Fruit fly (Drosophila melanogaster) whole organism, embryonic: ENCODE measurements around the gene tj.

Source experiments
- Atf-2 ChIP-seq: fragments of 200-800 bp; sonication (Bioruptor generic); optimal IDR thresholded peaks from 2 replicates; lab custom pipeline; 2016; ENCODE audit warnings: missing biosample characterization, missing genetic modification characterization
- Bteb2 ChIP-seq: fragments of 200-800 bp; sonication (Bioruptor generic); optimal IDR thresholded peaks from 2 replicates; lab custom pipeline; 2016; ENCODE audit warnings: missing biosample characterization, missing genetic modification characterization
- CG10543 ChIP-seq: fragments of 200-800 bp; sonication (Bioruptor generic); optimal IDR thresholded peaks from 3 replicates; lab custom pipeline; 2017; ENCODE audit warnings: missing biosample characterization, mild to moderate bottlenecking, missing genetic modification characterization, moderate library complexity
- CG12236 ChIP-seq: fragments of 200-800 bp; sonication (Bioruptor generic); optimal IDR thresholded peaks from 2 replicates; lab custom pipeline; 2016; ENCODE audit warnings: missing biosample characterization, missing genetic modification characterization
- CG13123 ChIP-seq: fragments of 200-800 bp; sonication (Bioruptor generic); optimal IDR thresholded peaks from 2 replicates; lab custom pipeline; 2016; ENCODE audit warnings: missing biosample characterization, missing genetic modification characterization
- CG15479 ChIP-seq: fragments of 200-800 bp; sonication (Bioruptor generic); optimal IDR thresholded peaks from 3 replicates; lab custom pipeline; 2019; ENCODE audit warnings: missing biosample characterization, mild to moderate bottlenecking, missing genetic modification characterization, moderate library complexity
- CG1602 ChIP-seq: fragments of 200-800 bp; sonication (Bioruptor generic); optimal IDR thresholded peaks from 3 replicates; lab custom pipeline; 2016; ENCODE audit warnings: missing biosample characterization, missing genetic modification characterization
- CG1832 ChIP-seq: fragments of 200-800 bp; sonication (Bioruptor generic); optimal IDR thresholded peaks from 2 replicates; lab custom pipeline; 2017; ENCODE audit warnings: missing biosample characterization, mild to moderate bottlenecking, missing genetic modification characterization, inconsistent platforms
- CG18764 ChIP-seq: fragments of 200-800 bp; sonication (Bioruptor generic); optimal IDR thresholded peaks from 3 replicates; lab custom pipeline; 2016; ENCODE audit warnings: missing biosample characterization, missing genetic modification characterization
- CG2678 ChIP-seq: fragments of 200-800 bp; sonication (Bioruptor generic); optimal IDR thresholded peaks from 3 replicates; lab custom pipeline; 2019; ENCODE audit warnings: missing biosample characterization, mild to moderate bottlenecking, missing genetic modification characterization, moderate library complexity
- CG2875 ChIP-seq: fragments of 200-800 bp; sonication (Bioruptor generic); optimal IDR thresholded peaks from 2 replicates; lab custom pipeline; 2017; ENCODE audit warnings: missing biosample characterization, mild to moderate bottlenecking, missing genetic modification characterization, missing genetic modification reagents
- CG34224 ChIP-seq: fragments of 200-800 bp; sonication (Bioruptor generic); IDR thresholded peaks from 3 replicates; pipeline ENCODE4 v1.3.6; 2022; ENCODE audit warnings: missing biosample characterization, missing genetic modification characterization; ENCODE audit not compliant: partially characterized antibody
- CG4707 ChIP-seq: fragments of 200-800 bp; sonication (Bioruptor generic); optimal IDR thresholded peaks from 2 replicates; lab custom pipeline; 2018; ENCODE audit warnings: missing biosample characterization, mild to moderate bottlenecking, missing genetic modification characterization, moderate library complexity
- CG9727 ChIP-seq: fragments of 200-800 bp; sonication (Bioruptor generic); optimal IDR thresholded peaks from 3 replicates; lab custom pipeline; 2017; ENCODE audit warnings: missing biosample characterization, mild to moderate bottlenecking, missing genetic modification characterization
- CG9797 ChIP-seq: fragments of 200-800 bp; sonication (Bioruptor generic); optimal IDR thresholded peaks from 3 replicates; lab custom pipeline; 2018; ENCODE audit warnings: missing biosample characterization, mild to moderate bottlenecking, missing genetic modification characterization
- CkIIα-i1 ChIP-seq: fragments of 200-800 bp; sonication (Bioruptor generic); IDR thresholded peaks from 2 replicates; pipeline ENCODE4 v1.3.6; 2022; ENCODE audit warnings: missing biosample characterization, missing genetic modification characterization
- D ChIP-seq, 2 experiments: fragments of 200-800 bp in 1 of 2; fragments of >200 bp in 1 of 2; sonication (Bioruptor generic) in 1 of 2; optimal IDR thresholded peaks; 2 replicates in 1 of 2; 3 replicates in 1 of 2; lab custom pipeline; 2017; ENCODE audit warnings: mild to moderate bottlenecking in 1 of 2, missing biosample characterization in 1 of 2, missing genetic modification characterization in 1 of 2, missing genetic modification reagents in 1 of 2
- E2f2 ChIP-seq: fragments of 200-800 bp; sonication (Bioruptor generic); IDR thresholded peaks from 2 replicates; pipeline ENCODE4 v1.3.6; 2022; ENCODE audit warnings: missing biosample characterization, missing genetic modification characterization
- MTF-1 ChIP-seq: fragments of 200-800 bp; sonication (Bioruptor generic); optimal IDR thresholded peaks from 2 replicates; lab custom pipeline; 2018; ENCODE audit warnings: missing biosample characterization, mild to moderate bottlenecking, missing genetic modification characterization, borderline replicate concordance
- Med ChIP-seq: fragments of 200-800 bp; sonication (Bioruptor generic); peaks from one replicate; lab custom pipeline; 2016; ENCODE audit warnings: missing biosample characterization, missing genetic modification characterization, mild to moderate bottlenecking, inconsistent platforms, moderate library complexity
- NK7.1 ChIP-seq: fragments of 200-800 bp; sonication (Bioruptor generic); optimal IDR thresholded peaks from 3 replicates; lab custom pipeline; 2016; ENCODE audit warnings: missing biosample characterization, missing genetic modification characterization
- Nf-YB ChIP-seq: fragments of 200-800 bp; sonication (Bioruptor generic); optimal IDR thresholded peaks from 3 replicates; lab custom pipeline; 2019; ENCODE audit warnings: missing biosample characterization, mild to moderate bottlenecking, missing genetic modification characterization, moderate library complexity
- Ptx1 ChIP-seq: fragments of 200-800 bp; sonication (Bioruptor generic); IDR thresholded peaks from 2 replicates; pipeline ENCODE4 v1.3.6; 2022; ENCODE audit warnings: missing biosample characterization, missing genetic modification characterization
- Sox102F ChIP-seq: fragments of 200-800 bp; sonication (Bioruptor generic); optimal IDR thresholded peaks from 2 replicates; lab custom pipeline; 2018; ENCODE audit warnings: missing biosample characterization, mild to moderate bottlenecking, missing genetic modification characterization, moderate library complexity
- Sry-β ChIP-seq: fragments of 200-800 bp; sonication (Bioruptor generic); optimal IDR thresholded peaks from 2 replicates; lab custom pipeline; 2018; ENCODE audit warnings: missing biosample characterization, mild to moderate bottlenecking, missing genetic modification characterization, moderate library complexity
- Tbp ChIP-seq: fragments of >200 bp; optimal IDR thresholded peaks from 2 replicates; lab custom pipeline; 2018; ENCODE audit warnings: missing biosample characterization, missing genetic modification characterization
- ac ChIP-seq: fragments of 200-800 bp; sonication (Bioruptor generic); optimal IDR thresholded peaks from 3 replicates; lab custom pipeline; 2017; ENCODE audit warnings: missing biosample characterization, mild to moderate bottlenecking, missing genetic modification characterization
- br ChIP-seq: fragments of >200 bp; optimal IDR thresholded peaks from 2 replicates; lab custom pipeline; 2017
- crp ChIP-seq, 2 experiments: fragments of 200-800 bp; sonication (Bioruptor generic); optimal IDR thresholded peaks; 2 replicates in 1 of 2; 3 replicates in 1 of 2; lab custom pipeline; 2017; ENCODE audit warnings: missing biosample characterization in 2 of 2, missing genetic modification characterization in 2 of 2, mild to moderate bottlenecking in 1 of 2, moderate library complexity in 1 of 2
- dm ChIP-seq: fragments of 200-800 bp; sonication (Bioruptor generic); optimal IDR thresholded peaks from 3 replicates; lab custom pipeline; 2016; ENCODE audit warnings: missing biosample characterization, missing genetic modification characterization
- dpn ChIP-seq, 2 experiments: fragments of 200-800 bp; sonication (Bioruptor generic); optimal IDR thresholded peaks; 3 replicates each; lab custom pipeline; 2016; ENCODE audit warnings: missing biosample characterization in 2 of 2, missing genetic modification characterization in 2 of 2
- fd3F ChIP-seq: fragments of 200-800 bp; sonication (Bioruptor generic); optimal IDR thresholded peaks from 2 replicates; lab custom pipeline; 2018; ENCODE audit warnings: missing biosample characterization, mild to moderate bottlenecking, missing genetic modification characterization, moderate library complexity
- fd64A ChIP-seq: fragments of 200-800 bp; sonication (Bioruptor generic); optimal IDR thresholded peaks from 3 replicates; lab custom pipeline; 2018; ENCODE audit warnings: missing biosample characterization, mild to moderate bottlenecking, missing genetic modification characterization
- fd96Cb ChIP-seq: fragments of 200-800 bp; sonication (Bioruptor generic); optimal IDR thresholded peaks from 2 replicates; lab custom pipeline; 2018; ENCODE audit warnings: missing biosample characterization, mild to moderate bottlenecking, missing genetic modification characterization, moderate library complexity
- gcm ChIP-seq: fragments of 200-800 bp; sonication (Bioruptor generic); optimal IDR thresholded peaks from 2 replicates; lab custom pipeline; 2019; ENCODE audit warnings: missing biosample characterization, mild to moderate bottlenecking, missing genetic modification characterization, moderate library complexity
- ham ChIP-seq: fragments of 200-800 bp; sonication (Bioruptor generic); IDR thresholded peaks from 2 replicates; pipeline ENCODE4 v1.3.6; 2022; ENCODE audit warnings: missing biosample characterization, missing genetic modification characterization
- lov ChIP-seq, 2 experiments: fragments of 200-800 bp in 1 of 2; fragments of >200 bp in 1 of 2; sonication (Bioruptor generic) in 1 of 2; IDR thresholded peaks in 1 of 2; optimal IDR thresholded peaks in 1 of 2; 2 replicates in 1 of 2; 3 replicates in 1 of 2; pipeline versions ENCODE4 v1.3.6 to Lab custom; 2017 to 2022; ENCODE audit warnings: missing biosample characterization in 1 of 2, missing genetic modification characterization in 1 of 2
- mld ChIP-seq: fragments of 200-800 bp; sonication (Bioruptor generic); IDR thresholded peaks from 3 replicates; pipeline ENCODE4 v1.3.6; 2022; ENCODE audit warnings: missing biosample characterization, missing genetic modification characterization; ENCODE audit not compliant: partially characterized antibody
- odd ChIP-seq: fragments of 200-800 bp; sonication (Bioruptor generic); optimal IDR thresholded peaks from 2 replicates; lab custom pipeline; 2017; ENCODE audit warnings: missing biosample characterization, mild to moderate bottlenecking, missing genetic modification characterization
- prd ChIP-seq, 3 experiments: fragments of >200 bp in 2 of 3; fragments of 200-800 bp in 1 of 3; sonication (Bioruptor generic) in 1 of 3; optimal IDR thresholded peaks in 2 of 3; IDR thresholded peaks in 1 of 3; 2 replicates in 2 of 3; 3 replicates in 1 of 3; pipeline versions ENCODE4 v1.3.6 to Lab custom; 2017 to 2022; ENCODE audit warnings: missing biosample characterization in 1 of 3, missing genetic modification characterization in 1 of 3
- ranshi ChIP-seq: fragments of 200-800 bp; sonication (Bioruptor generic); IDR thresholded peaks from 2 replicates; pipeline ENCODE4 v1.3.6; 2022; ENCODE audit warnings: missing biosample characterization, missing genetic modification characterization
- run ChIP-seq: fragments of 200-800 bp; sonication (Bioruptor generic); optimal IDR thresholded peaks from 3 replicates; lab custom pipeline; 2018; ENCODE audit warnings: missing biosample characterization, mild to moderate bottlenecking, missing genetic modification characterization
- sqz ChIP-seq: fragments of 200-800 bp; sonication (Bioruptor generic); optimal IDR thresholded peaks from 3 replicates; lab custom pipeline; 2018; ENCODE audit warnings: missing biosample characterization, mild to moderate bottlenecking, missing genetic modification characterization
- tap ChIP-seq: fragments of 200-800 bp; optimal IDR thresholded peaks from 3 replicates; lab custom pipeline; 2019; ENCODE audit warnings: missing biosample characterization, mild to moderate bottlenecking, missing genetic modification characterization, moderate library complexity
- tup ChIP-seq: fragments of 200-800 bp; sonication (Bioruptor generic); optimal IDR thresholded peaks from 2 replicates; lab custom pipeline; 2016; ENCODE audit warnings: missing biosample characterization, mild to moderate bottlenecking, missing genetic modification characterization, moderate library complexity
- twi ChIP-seq: fragments of 200-800 bp; optimal IDR thresholded peaks from 2 replicates; lab custom pipeline; 2019; ENCODE audit warnings: missing biosample characterization, mild to moderate bottlenecking, missing genetic modification characterization, moderate library complexity
- zfh1 ChIP-seq: fragments of 200-800 bp; sonication (Bioruptor generic); IDR thresholded peaks from 3 replicates; pipeline ENCODE4 v1.3.6; 2022; ENCODE audit warnings: missing biosample characterization, missing genetic modification characterization

The tj gene

dm6 chr2L:19423467-19424122 lies 40.5 kb upstream of the tj start, which contains the start of the genes Alp12 and CG13085 (continued):
- peak; percentile 95 for TF ChIP-seq twi
- peak; percentile 89 for TF ChIP-seq ranshi
- TF ChIP-seq sqz (GFP tag; lab: Kevin White, UChicago): peak; percentile 98
- TF ChIP-seq fd64A (GFP tag; lab: Kevin White, UChicago): peak; percentile 93
- TF ChIP-seq ac (GFP tag; lab: Kevin White, UChicago): peak; percentile 73
- peak; percentile 99 for TF ChIP-seq CG2678 (tag; lab: Kevin White, UChicago)
- peak; percentile 98 for TF ChIP-seq tap (tag; lab: Kevin White, UChicago)
- peak; percentile 97 for TF ChIP-seq Sox102F (GFP tag; lab: Kevin White, UChicago)
- TF ChIP-seq CG2875 (GFP tag; lab: Kevin White, UChicago): peak; percentile 98
- TF ChIP-seq Bteb2 (GFP tag; lab: Kevin White, UChicago): peak; percentile 96
- TF ChIP-seq CkIIα-i1: peak; percentile 68
- peak; percentile 97 for TF ChIP-seq CG1602
- TF ChIP-seq MTF-1 (GFP tag; lab: Kevin White, UChicago): peak; percentile 83
- TF ChIP-seq fd3F (GFP tag; lab: Kevin White, UChicago): peak; percentile 97
- TF ChIP-seq odd (GFP tag; lab: Kevin White, UChicago): peak; percentile 99
- TF ChIP-seq tup (GFP tag; lab: Kevin White, UChicago): peak; percentile 83
- peak; percentile 92 for TF ChIP-seq CG4707
- TF ChIP-seq CG15479 (GFP tag; lab: Kevin White, UChicago): no peak
- peak in 1 of 2 experiments; percentile 73 for TF ChIP-seq crp (GFP tag; optimal IDR thresholded peaks at IDR 0.05; lab: Kevin White, UChicago)
- TF ChIP-seq CG13123 (GFP tag; lab: Kevin White, UChicago): peak; percentile 90
- TF ChIP-seq CG9727 (GFP tag; lab: Kevin White, UChicago): peak; percentile 98
- peak; percentile 97 for TF ChIP-seq fd96Cb
- TF ChIP-seq prd (optimal IDR thresholded peaks at IDR 0.05; lab: Kevin White, UChicago): no peak
- TF ChIP-seq prd (GFP tag; IDR thresholded peaks at IDR 0.05; lab: Robert Waterston, UW): peak; percentile 97
- TF ChIP-seq br (lab: Kevin White, UChicago): no peak
- peak; percentile 47 for TF ChIP-seq CG9797 (GFP tag; lab: Kevin White, UChicago)
- TF ChIP-seq dm: peak; percentile 85
- peak; percentile 90 for TF ChIP-seq Nf-YB (GFP tag; lab: Kevin White, UChicago)
- TF ChIP-seq NK7.1 (GFP tag; lab: Kevin White, UChicago): peak; percentile 89
- peak; percentile 98 for TF ChIP-seq run
- peak; percentile 97 for TF ChIP-seq Med (GFP tag; lab: Kevin White, UChicago)
- peak; percentile 94 for TF ChIP-seq Atf-2
- peak; percentile 95 to 97 for TF ChIP-seq dpn (GFP tag; optimal IDR thresholded peaks at IDR 0.05; lab: Kevin White, UChicago)
- TF ChIP-seq CG12236 (GFP tag; lab: Kevin White, UChicago): peak; percentile 89
- no peak for TF ChIP-seq D (optimal IDR thresholded peaks at IDR 0.05; lab: Kevin White, UChicago)
- TF ChIP-seq D (GFP tag; optimal IDR thresholded peaks at IDR 0.05; lab: Kevin White, UChicago): peak; percentile 98
- TF ChIP-seq zfh1 (GFP tag; lab: Robert Waterston, UW): peak; percentile 91
- no peak for TF ChIP-seq Tbp
- no peak for TF ChIP-seq lov (optimal IDR thresholded peaks at IDR 0.05; lab: Kevin White, UChicago)
- TF ChIP-seq lov (GFP tag; IDR thresholded peaks at IDR 0.05; lab: Robert Waterston, UW): peak; percentile 79; the same call in 2 of the 3 replicates
- TF ChIP-seq Sry-β (GFP tag; lab: Kevin White, UChicago): peak; percentile 67
- TF ChIP-seq mld (GFP tag; lab: Robert Waterston, UW): 0 out of 3 replicates have a peak, but pooled peaks have one; percentile 53
- peak; percentile 100 for TF ChIP-seq CG10543
- peak; percentile 85 for TF ChIP-seq E2f2 (GFP tag; lab: Robert Waterston, UW)
- TF ChIP-seq ham: peak; percentile 80
- peak; percentile 95 for TF ChIP-seq CG18764 (GFP tag; lab: Kevin White, UChicago)
- peak; percentile 99 for TF ChIP-seq gcm (GFP tag; lab: Kevin White, UChicago)
- TF ChIP-seq Ptx1 (GFP tag; lab: Robert Waterston, UW): peak; percentile 97
- TF ChIP-seq CG1832 (GFP tag; lab: Kevin White, UChicago): no peak
- TF ChIP-seq CG34224 (GFP tag; lab: Robert Waterston, UW): peak; percentile 39
